Fruit fly (Drosophila melanogaster): ENCODE results near the gene Bet5.

dm6 chr3R:30209648-30210047 lies 29.6 kb downstream of the Bet5 start, which contains the start of gene Anp:
- TF ChIP-seq Eip78C (GFP tag), result no peak
- no peak for TF ChIP-seq CG8319 (GFP tag; optimal IDR thresholded peaks at IDR 0.05)
- TF ChIP-seq CG11294 (GFP tag; IDR thresholded peaks at IDR 0.05), result no peak
- no peak for TF ChIP-seq eg (GFP tag; IDR thresholded peaks at IDR 0.05)
- TF ChIP-seq Blimp-1 (GFP tag; optimal IDR thresholded peaks at IDR 0.05), result no peak
- TF ChIP-seq CG34406 (GFP tag; optimal IDR thresholded peaks at IDR 0.05), result no peak
- TF ChIP-seq svp (GFP tag), result no peak
- TF ChIP-seq CG6854 (GFP tag; optimal IDR thresholded peaks at IDR 0.05), result no peak
- no peak for TF ChIP-seq Gug (GFP tag; IDR thresholded peaks at IDR 0.05)
- no peak for TF ChIP-seq Smox (GFP tag; optimal IDR thresholded peaks at IDR 0.05)
- no peak for TF ChIP-seq Eip93F (GFP tag; optimal IDR thresholded peaks at IDR 0.05)
- TF ChIP-seq Sox102F (GFP tag; optimal IDR thresholded peaks at IDR 0.05), result no peak
